Fruit fly (Drosophila melanogaster): ENCODE measurements around the gene CG17105.

DNA sequence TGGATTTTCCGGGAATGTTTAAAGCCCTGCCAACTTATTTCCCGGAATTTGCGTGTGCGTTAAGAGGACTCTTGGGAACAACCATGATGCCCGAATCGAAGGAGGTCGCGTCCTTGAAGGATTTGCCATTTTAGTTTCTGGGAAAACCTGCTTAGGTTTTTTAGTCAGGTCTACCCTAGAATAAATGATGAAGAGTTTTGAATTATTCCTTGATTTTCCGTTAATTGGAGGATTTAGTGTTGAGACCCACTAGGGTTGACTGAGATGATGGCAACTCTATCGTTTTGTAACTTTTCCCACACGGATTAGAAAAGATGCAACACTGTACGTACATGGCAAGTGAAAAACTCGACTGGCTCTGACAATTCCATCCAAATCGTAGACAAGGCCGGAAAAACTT lies 29.5 kb upstream of the CG17105 start, which contains the start of gene dbf:
- no peak for TF ChIP-seq usp (GFP tag; optimal IDR thresholded peaks at IDR 0.05)
- TF ChIP-seq EcR (GFP tag; optimal IDR thresholded peaks at IDR 0.05): no peak
- TF ChIP-seq psq (optimal IDR thresholded peaks at IDR 0.05): no peak
